Fruit fly (Drosophila melanogaster) whole organism, embryonic: Measurements from ENCODE around the gene ATPsynG.

Experiments used
- CG11456 ChIP-seq: fragments of 200-800 bp; sonication (Bioruptor generic); IDR thresholded peaks from 3 replicates; pipeline ENCODE4 v1.3.6; 2022; ENCODE audit warnings: missing biosample characterization, missing genetic modification characterization
- CG12071 ChIP-seq: fragments of 200-800 bp; sonication (Bioruptor generic); optimal IDR thresholded peaks from 3 replicates; lab custom pipeline; 2018; ENCODE audit warnings: missing biosample characterization, mild to moderate bottlenecking, missing genetic modification characterization
- CG12299 ChIP-seq: fragments of 200-800 bp; sonication (Bioruptor generic); optimal IDR thresholded peaks from 2 replicates; lab custom pipeline; 2018; ENCODE audit warnings: missing biosample characterization, mild to moderate bottlenecking, missing genetic modification characterization
- CG13894 ChIP-seq: fragments of 200-800 bp; sonication (Bioruptor generic); optimal IDR thresholded peaks from 3 replicates; lab custom pipeline; 2018; ENCODE audit warnings: missing biosample characterization, mild to moderate bottlenecking, missing genetic modification characterization, moderate library complexity
- CG14014 ChIP-seq: fragments of 200-800 bp; sonication (Bioruptor generic); IDR thresholded peaks from 2 replicates; pipeline ENCODE4 v1.3.6; 2022; ENCODE audit warnings: missing biosample characterization, missing genetic modification characterization
- CG14441 ChIP-seq: fragments of 200-800 bp; sonication (Bioruptor generic); IDR thresholded peaks from 2 replicates; pipeline ENCODE4 v1.3.6; 2022; ENCODE audit warnings: missing biosample characterization, missing genetic modification characterization
- CG1529 ChIP-seq: fragments of 200-800 bp; sonication (Bioruptor generic); optimal IDR thresholded peaks from 3 replicates; lab custom pipeline; 2018; ENCODE audit warnings: missing biosample characterization, missing genetic modification characterization
- CG15601 ChIP-seq: fragments of 200-800 bp; sonication (Bioruptor generic); optimal IDR thresholded peaks from 3 replicates; lab custom pipeline; 2019; ENCODE audit warnings: missing biosample characterization, mild to moderate bottlenecking, missing genetic modification characterization, moderate library complexity
- CG17568 ChIP-seq: fragments of 200-800 bp; sonication (Bioruptor generic); optimal IDR thresholded peaks from 2 replicates; lab custom pipeline; 2018; ENCODE audit warnings: missing biosample characterization, mild to moderate bottlenecking, missing genetic modification characterization, moderate library complexity
- CG1832 ChIP-seq: fragments of 200-800 bp; sonication (Bioruptor generic); optimal IDR thresholded peaks from 2 replicates; lab custom pipeline; 2017; ENCODE audit warnings: missing biosample characterization, mild to moderate bottlenecking, missing genetic modification characterization, inconsistent platforms
- CG32532 ChIP-seq: fragments of 200-800 bp; sonication (Bioruptor generic); IDR thresholded peaks from 2 replicates; pipeline ENCODE4 v1.3.6; 2022; ENCODE audit warnings: missing biosample characterization, missing genetic modification characterization
- CG42726 ChIP-seq: fragments of 200-800 bp; sonication (Bioruptor generic); IDR thresholded peaks from 2 replicates; pipeline ENCODE4 v1.3.6; 2022; ENCODE audit warnings: missing biosample characterization, missing genetic modification characterization; ENCODE audit not compliant: partially characterized antibody
- CG4404 ChIP-seq: fragments of 200-800 bp; sonication (Bioruptor generic); IDR thresholded peaks from 2 replicates; pipeline ENCODE4 v1.3.6; 2022; ENCODE audit warnings: missing biosample characterization, missing genetic modification characterization
- CG4707 ChIP-seq: fragments of 200-800 bp; sonication (Bioruptor generic); optimal IDR thresholded peaks from 2 replicates; lab custom pipeline; 2018; ENCODE audit warnings: missing biosample characterization, mild to moderate bottlenecking, missing genetic modification characterization, moderate library complexity
- CG6175 ChIP-seq: fragments of 200-800 bp; sonication (Bioruptor generic); IDR thresholded peaks from 3 replicates; pipeline ENCODE4 v1.3.6; 2022; ENCODE audit warnings: missing biosample characterization, missing genetic modification characterization
- CG7839 ChIP-seq: fragments of 200-800 bp; sonication (Bioruptor generic); optimal IDR thresholded peaks from 3 replicates; lab custom pipeline; 2018; ENCODE audit warnings: missing biosample characterization, mild to moderate bottlenecking, missing genetic modification characterization, moderate library complexity
- CG8089 ChIP-seq: fragments of 200-800 bp; sonication (Bioruptor generic); optimal IDR thresholded peaks from 3 replicates; lab custom pipeline; 2016; ENCODE audit warnings: missing biosample characterization, missing genetic modification characterization
- CG8478 ChIP-seq: fragments of >200 bp; optimal IDR thresholded peaks from 2 replicates; lab custom pipeline; 2018
- CG9797 ChIP-seq: fragments of 200-800 bp; sonication (Bioruptor generic); optimal IDR thresholded peaks from 3 replicates; lab custom pipeline; 2018; ENCODE audit warnings: missing biosample characterization, mild to moderate bottlenecking, missing genetic modification characterization
- Deaf1 ChIP-seq: fragments of 200-800 bp; optimal IDR thresholded peaks from 3 replicates; lab custom pipeline; 2019; ENCODE audit warnings: missing biosample characterization, mild to moderate bottlenecking, missing genetic modification characterization, moderate library complexity
- Dp ChIP-seq: fragments of 200-800 bp; sonication (Bioruptor generic); optimal IDR thresholded peaks from 2 replicates; lab custom pipeline; 2018; ENCODE audit warnings: missing biosample characterization, mild to moderate bottlenecking, missing genetic modification characterization, moderate library complexity
- Dref ChIP-seq: fragments of 200-800 bp; sonication (Bioruptor generic); IDR thresholded peaks from 2 replicates; pipeline ENCODE4 v1.3.6; 2022; ENCODE audit warnings: missing biosample characterization, missing genetic modification characterization
- Hr51 ChIP-seq, 2 experiments: fragments of 200-800 bp; sonication (Bioruptor generic); optimal IDR thresholded peaks; 2 replicates in 1 of 2; 3 replicates in 1 of 2; lab custom pipeline; 2016 to 2018; ENCODE audit warnings: missing biosample characterization in 2 of 2, missing genetic modification characterization in 2 of 2, mild to moderate bottlenecking in 1 of 2, moderate library complexity in 1 of 2
- Lpt ChIP-seq: fragments of >200 bp; optimal IDR thresholded peaks from 2 replicates; lab custom pipeline; 2018; ENCODE audit warnings: missing biosample characterization, missing genetic modification characterization
- Max ChIP-seq: fragments of 200-800 bp; sonication (Bioruptor generic); optimal IDR thresholded peaks from 2 replicates; lab custom pipeline; 2016; ENCODE audit warnings: missing biosample characterization, mild to moderate bottlenecking, missing genetic modification characterization
- Scr ChIP-seq: fragments of 200-800 bp; sonication (Bioruptor generic); IDR thresholded peaks from 2 replicates; pipeline ENCODE4 v1.3.6; 2022; ENCODE audit warnings: missing biosample characterization, missing genetic modification characterization; ENCODE audit not compliant: partially characterized antibody
- Sry-β ChIP-seq: fragments of 200-800 bp; sonication (Bioruptor generic); optimal IDR thresholded peaks from 2 replicates; lab custom pipeline; 2018; ENCODE audit warnings: missing biosample characterization, mild to moderate bottlenecking, missing genetic modification characterization, moderate library complexity
- TFAM ChIP-seq: fragments of 200-800 bp; sonication (Bioruptor generic); optimal IDR thresholded peaks from 2 replicates; lab custom pipeline; 2017; ENCODE audit warnings: missing biosample characterization, missing genetic modification characterization, inconsistent platforms
- amos ChIP-seq: fragments of 200-800 bp; sonication (Bioruptor generic); IDR thresholded peaks from 2 replicates; pipeline ENCODE4 v1.3.6; 2022; ENCODE audit warnings: missing biosample characterization, missing genetic modification characterization; ENCODE audit not compliant: partially characterized antibody
- bbx ChIP-seq: fragments of 200-800 bp; sonication (Bioruptor generic); IDR thresholded peaks from 2 replicates; pipeline ENCODE4 v1.3.6; 2022; ENCODE audit warnings: missing biosample characterization, missing genetic modification characterization; ENCODE audit not compliant: partially characterized antibody
- bcd ChIP-seq: fragments of 200-800 bp; sonication (Bioruptor generic); optimal IDR thresholded peaks from 2 replicates; lab custom pipeline; 2017; ENCODE audit warnings: missing biosample characterization, mild to moderate bottlenecking, missing genetic modification characterization
- br ChIP-seq: fragments of >200 bp; optimal IDR thresholded peaks from 2 replicates; lab custom pipeline; 2017
- cg ChIP-seq: fragments of 200-800 bp; sonication (Bioruptor generic); optimal IDR thresholded peaks from 3 replicates; lab custom pipeline; 2019; ENCODE audit warnings: missing biosample characterization, mild to moderate bottlenecking, missing genetic modification characterization, moderate library complexity
- chif ChIP-seq, 2 experiments: fragments of 200-800 bp; sonication (Bioruptor generic); optimal IDR thresholded peaks; 3 replicates each; lab custom pipeline; 2016; ENCODE audit warnings: missing biosample characterization in 2 of 2, missing genetic modification characterization in 2 of 2
- crc ChIP-seq: fragments of 200-800 bp; sonication (Bioruptor generic); optimal IDR thresholded peaks from 2 replicates; lab custom pipeline; 2016; ENCODE audit warnings: missing biosample characterization, missing genetic modification characterization
- da ChIP-seq: fragments of 200-800 bp; sonication (Bioruptor generic); optimal IDR thresholded peaks from 2 replicates; lab custom pipeline; 2016; ENCODE audit warnings: missing biosample characterization, missing genetic modification characterization
- dati ChIP-seq: fragments of 200-800 bp; sonication (Bioruptor generic); IDR thresholded peaks from 2 replicates; pipeline ENCODE4 v1.3.6; 2022; ENCODE audit warnings: missing biosample characterization, missing genetic modification characterization
- ems ChIP-seq: fragments of 200-800 bp; sonication (Bioruptor generic); optimal IDR thresholded peaks from 3 replicates; lab custom pipeline; 2016; ENCODE audit warnings: missing biosample characterization, missing genetic modification characterization
- esg ChIP-seq: fragments of 200-800 bp; sonication (Bioruptor generic); conservative IDR thresholded peaks from 2 replicates; pipeline ENCODE4 v1.3.6; 2022; ENCODE audit warnings: missing biosample characterization, missing genetic modification characterization
- exex ChIP-seq: fragments of 200-800 bp; sonication (Bioruptor generic); optimal IDR thresholded peaks from 4 replicates; lab custom pipeline; 2018; ENCODE audit warnings: missing biosample characterization, mild to moderate bottlenecking, missing genetic modification characterization, moderate library complexity
- fd3F ChIP-seq: fragments of 200-800 bp; sonication (Bioruptor generic); optimal IDR thresholded peaks from 2 replicates; lab custom pipeline; 2018; ENCODE audit warnings: missing biosample characterization, mild to moderate bottlenecking, missing genetic modification characterization, moderate library complexity
- hb ChIP-seq: fragments of 200-800 bp; sonication (Bioruptor generic); IDR thresholded peaks from 3 replicates; pipeline ENCODE4 v1.3.6; 2022; ENCODE audit warnings: missing biosample characterization, missing genetic modification characterization; ENCODE audit not compliant: partially characterized antibody
- inv ChIP-seq: fragments of 200-800 bp; sonication (Bioruptor generic); IDR thresholded peaks from 2 replicates; pipeline ENCODE4 v1.3.6; 2022; ENCODE audit warnings: missing biosample characterization, missing genetic modification characterization; ENCODE audit not compliant: partially characterized antibody
- lov ChIP-seq, 2 experiments: fragments of 200-800 bp in 1 of 2; fragments of >200 bp in 1 of 2; sonication (Bioruptor generic) in 1 of 2; IDR thresholded peaks in 1 of 2; optimal IDR thresholded peaks in 1 of 2; 2 replicates in 1 of 2; 3 replicates in 1 of 2; pipeline versions ENCODE4 v1.3.6 to Lab custom; 2017 to 2022; ENCODE audit warnings: missing biosample characterization in 1 of 2, missing genetic modification characterization in 1 of 2
- sens-2 ChIP-seq: fragments of 200-800 bp; sonication (Bioruptor generic); IDR thresholded peaks from 2 replicates; pipeline ENCODE4 v1.3.6; 2022; ENCODE audit warnings: missing biosample characterization, missing genetic modification characterization
- slou ChIP-seq: fragments of 200-800 bp; sonication (Bioruptor generic); optimal IDR thresholded peaks from 3 replicates; lab custom pipeline; 2016; ENCODE audit warnings: missing biosample characterization, missing genetic modification characterization
- tap ChIP-seq: fragments of 200-800 bp; optimal IDR thresholded peaks from 3 replicates; lab custom pipeline; 2019; ENCODE audit warnings: missing biosample characterization, mild to moderate bottlenecking, missing genetic modification characterization, moderate library complexity
- tgo ChIP-seq: fragments of 200-800 bp; sonication (Bioruptor generic); IDR thresholded peaks from 3 replicates; pipeline ENCODE4 v1.3.6; 2022; ENCODE audit warnings: missing biosample characterization, missing genetic modification characterization
- toy ChIP-seq: fragments of 200-800 bp; sonication (Bioruptor generic); IDR thresholded peaks from 2 replicates; pipeline ENCODE4 v1.3.6; 2022; ENCODE audit warnings: missing biosample characterization, missing genetic modification characterization
- tup ChIP-seq: fragments of 200-800 bp; sonication (Bioruptor generic); optimal IDR thresholded peaks from 2 replicates; lab custom pipeline; 2016; ENCODE audit warnings: missing biosample characterization, mild to moderate bottlenecking, missing genetic modification characterization, moderate library complexity
- tx ChIP-seq: fragments of 200-800 bp; sonication (Bioruptor generic); optimal IDR thresholded peaks from 2 replicates; lab custom pipeline; 2016; ENCODE audit warnings: missing biosample characterization, missing genetic modification characterization
- z ChIP-seq: fragments of 200-800 bp; sonication (Bioruptor generic); IDR thresholded peaks from 3 replicates; pipeline ENCODE4 v1.3.6; 2022; ENCODE audit warnings: missing biosample characterization, missing genetic modification characterization

The ATPsynG gene

dm6 chr2L:10986138-10986537 lies 9.9 kb upstream of the ATPsynG start (continued):
- no peak for TF ChIP-seq Deaf1 (tag; lab: Kevin White, UChicago)
- TF ChIP-seq tgo (GFP tag; lab: Robert Waterston, UW) = no peak
- TF ChIP-seq Hr51 (GFP tag; optimal IDR thresholded peaks at IDR 0.05; lab: Kevin White, UChicago) = no peak
- TF ChIP-seq Scr (GFP tag; lab: Robert Waterston, UW) = no peak
- TF ChIP-seq bbx = no peak
- no peak for TF ChIP-seq dati
- TF ChIP-seq CG4707 = no peak
- peak; percentile 39 for TF ChIP-seq esg
- no peak for TF ChIP-seq cg (GFP tag; lab: Kevin White, UChicago)
- TF ChIP-seq CG7839 (tag; lab: Kevin White, UChicago) = no peak
- TF ChIP-seq exex (tag; lab: Kevin White, UChicago) = no peak
- TF ChIP-seq Sry-β (GFP tag; lab: Kevin White, UChicago) = no peak
- TF ChIP-seq CG15601 = no peak
- TF ChIP-seq Dp (GFP tag; lab: Kevin White, UChicago) = no peak
- TF ChIP-seq bcd = peak; percentile 27
- no peak for TF ChIP-seq chif (GFP tag; optimal IDR thresholded peaks at IDR 0.05; lab: Kevin White, UChicago)
- no peak for TF ChIP-seq crc
- no peak; the same call in 1 of the 2 replicates for TF ChIP-seq sens-2 (GFP tag; lab: Robert Waterston, UW)
- TF ChIP-seq Dref (GFP tag; lab: Robert Waterston, UW) = no peak
- no peak for TF ChIP-seq hb (GFP tag; lab: Robert Waterston, UW)
- TF ChIP-seq amos (GFP tag; lab: Robert Waterston, UW) = no peak
- TF ChIP-seq ems (GFP tag; lab: Kevin White, UChicago) = no peak
- no peak for TF ChIP-seq CG4404 (GFP tag; lab: Robert Waterston, UW)
- peak; percentile 93 for TF ChIP-seq z (GFP tag; lab: Robert Waterston, UW)
- no peak for TF ChIP-seq tup (GFP tag; lab: Kevin White, UChicago)
- TF ChIP-seq CG12299 (tag; lab: Kevin White, UChicago) = no peak
- TF ChIP-seq CG8089 (GFP tag; lab: Kevin White, UChicago) = no peak
- TF ChIP-seq toy (GFP tag; lab: Robert Waterston, UW) = no peak
- no peak for TF ChIP-seq tap (tag; lab: Kevin White, UChicago)
- no peak for TF ChIP-seq lov (optimal IDR thresholded peaks at IDR 0.05; lab: Kevin White, UChicago)
- TF ChIP-seq lov (GFP tag; IDR thresholded peaks at IDR 0.05; lab: Robert Waterston, UW) = no peak
- TF ChIP-seq CG9797 (GFP tag; lab: Kevin White, UChicago) = no peak
- no peak for TF ChIP-seq TFAM (GFP tag; lab: Kevin White, UChicago)
- TF ChIP-seq CG17568 (GFP tag; lab: Kevin White, UChicago) = no peak
- TF ChIP-seq CG42726 (GFP tag; lab: Robert Waterston, UW) = no peak
- TF ChIP-seq Lpt (GFP tag; lab: Kevin White, UChicago) = no peak
- TF ChIP-seq CG13894 (tag; lab: Kevin White, UChicago) = no peak
- TF ChIP-seq CG6175 = no peak
- no peak for TF ChIP-seq fd3F (GFP tag; lab: Kevin White, UChicago)
- TF ChIP-seq tx (GFP tag; lab: Kevin White, UChicago) = no peak
- no peak for TF ChIP-seq CG1529 (GFP tag; lab: Kevin White, UChicago)
- TF ChIP-seq CG12071 = no peak
- TF ChIP-seq CG1832 (GFP tag; lab: Kevin White, UChicago) = no peak
- TF ChIP-seq CG8478 (lab: Kevin White, UChicago) = no peak
- no peak for TF ChIP-seq slou (GFP tag; lab: Kevin White, UChicago)
- no peak for TF ChIP-seq br (lab: Kevin White, UChicago)
- TF ChIP-seq CG14014 (GFP tag; lab: Robert Waterston, UW) = peak; percentile 69
- TF ChIP-seq CG32532 = peak; percentile 72
- TF ChIP-seq inv (GFP tag; lab: Robert Waterston, UW) = no peak
- no peak for TF ChIP-seq CG11456 (GFP tag; lab: Robert Waterston, UW)
- TF ChIP-seq CG14441 (GFP tag; lab: Robert Waterston, UW) = peak; percentile 65
- TF ChIP-seq da (GFP tag; lab: Kevin White, UChicago) = no peak
- no peak for TF ChIP-seq Max (GFP tag; lab: Kevin White, UChicago)
